Fruit fly (Drosophila melanogaster): Measurements from ENCODE around the gene cv-d.
A peak's percentile ranks its signal among the peaks of the same experiment; 100 is the strongest.

cv-d gene

dm6 chr3R:15834375-15835031 is 18.9 kb downstream of the cv-d start, which contains the start of the genes CG43317 and Arpc3A (continued):
- TF ChIP-seq Mes4 (GFP tag; optimal IDR thresholded peaks at IDR 0.05) (no peak), sug (tag; optimal IDR thresholded peaks at IDR 0.05) (peak; percentile 91), CG18619 (GFP tag; optimal IDR thresholded peaks at IDR 0.05) (no peak), Med (GFP tag) (peak; percentile 15), CG2120 (GFP tag; optimal IDR thresholded peaks at IDR 0.05) (peak; percentile 4), prd (optimal IDR thresholded peaks at IDR 0.05) (no peak), prd (GFP tag; IDR thresholded peaks at IDR 0.05) (0 out of 3 replicates have a peak, but pooled peaks have one; percentile 22), trem (tag; optimal IDR thresholded peaks at IDR 0.05) (peak; percentile 40), CG3995 (GFP tag; optimal IDR thresholded peaks at IDR 0.05) (peak; percentile 48), CG15514 (GFP tag; optimal IDR thresholded peaks at IDR 0.05) (peak; percentile 9), MESR4 (GFP tag; optimal IDR thresholded peaks at IDR 0.05) (peak; percentile 48), CG6791 (GFP tag; IDR thresholded peaks at IDR 0.05; ENCODE audit: partially characterized antibody) (peak; percentile 14; the same call in 1 of the 3 replicates), Dbx (GFP tag; IDR thresholded peaks at IDR 0.05) (no peak)

dm6 chr3R:15833332-15833731 is 20.0 kb downstream of the cv-d start, which contains the start of gene CG43318:
TSS of gene CG43318 (minus strand) at chr3R:15833432.
- TF ChIP-seq CG4328 (GFP tag; optimal IDR thresholded peaks at IDR 0.05) (no peak), ranshi (GFP tag; IDR thresholded peaks at IDR 0.05) (no peak), jing (GFP tag; optimal IDR thresholded peaks at IDR 0.05) (no peak), rib (GFP tag; IDR thresholded peaks at IDR 0.05) (no peak), CG3407 (GFP tag; optimal IDR thresholded peaks at IDR 0.05) (no peak), ind (GFP tag; optimal IDR thresholded peaks at IDR 0.05) (no peak)

- TF ChIP-seq amos (GFP tag; IDR thresholded peaks at IDR 0.05; ENCODE audit: partially characterized antibody) = peak; percentile 43
- peak; percentile 52 for TF ChIP-seq Dref (GFP tag; IDR thresholded peaks at IDR 0.05)
- TF ChIP-seq dati (GFP tag; IDR thresholded peaks at IDR 0.05) = no peak
- TF ChIP-seq org-1 (GFP tag; optimal IDR thresholded peaks at IDR 0.05) = no peak
- TF ChIP-seq CG1603 (tag; optimal IDR thresholded peaks at IDR 0.05) = peak; percentile 36
- peak; percentile 74 for TF ChIP-seq CG13287 (GFP tag; IDR thresholded peaks at IDR 0.05; ENCODE audit: partially characterized antibody)
- TF ChIP-seq Sin3A (optimal IDR thresholded peaks at IDR 0.05) = peak; percentile 17
- TF ChIP-seq inv (GFP tag; IDR thresholded peaks at IDR 0.05; ENCODE audit: partially characterized antibody) = 0 out of 2 replicates have a peak, but pooled peaks have one; percentile 7
- peak; percentile 58; the same call in 1 of the 2 replicates for TF ChIP-seq sna (GFP tag; IDR thresholded peaks at IDR 0.05; ENCODE audit: partially characterized antibody)
- TF ChIP-seq wor (GFP tag; IDR thresholded peaks at IDR 0.05) = no peak
- peak; percentile 26 for TF ChIP-seq CG2116 (GFP tag; optimal IDR thresholded peaks at IDR 0.05)
- no peak for TF ChIP-seq aop (GFP tag; IDR thresholded peaks at IDR 0.05)
- peak; percentile 60 for TF ChIP-seq BEAF-32 (GFP tag; optimal IDR thresholded peaks at IDR 0.05)
- TF ChIP-seq CG2129 (GFP tag; IDR thresholded peaks at IDR 0.05; ENCODE audit: partially characterized antibody) = peak; percentile 17; the same call in 1 of the 2 replicates
- no peak for TF ChIP-seq z (GFP tag; IDR thresholded peaks at IDR 0.05)
- TF ChIP-seq rib (GFP tag; IDR thresholded peaks at IDR 0.05) = no peak
- TF ChIP-seq HLH4C (GFP tag; IDR thresholded peaks at IDR 0.05; ENCODE audit: partially characterized antibody) = peak; percentile 57; the same call in 2 of the 3 replicates
- TF ChIP-seq gsb (GFP tag; IDR thresholded peaks at IDR 0.05) = no peak
- peak; percentile 35; the same call in 2 of the 3 replicates for TF ChIP-seq CG16813 (GFP tag; IDR thresholded peaks at IDR 0.05; ENCODE audit: partially characterized antibody)
- peak; percentile 74 for TF ChIP-seq Dll (GFP tag; IDR thresholded peaks at IDR 0.05; ENCODE audit: partially characterized antibody)
- TF ChIP-seq CG34224 (GFP tag; IDR thresholded peaks at IDR 0.05; ENCODE audit: partially characterized antibody) = peak; percentile 42; the same call in 1 of the 3 replicates
- TF ChIP-seq Sox102F (GFP tag; optimal IDR thresholded peaks at IDR 0.05) = no peak
- TF ChIP-seq MBD-R2 (GFP tag; IDR thresholded peaks at IDR 0.05) = peak; percentile 33
- TF ChIP-seq Scr (GFP tag; IDR thresholded peaks at IDR 0.05; ENCODE audit: partially characterized antibody) = peak; percentile 64
- peak; percentile 41; the same call in 1 of the 3 replicates for TF ChIP-seq CG14860 (GFP tag; IDR thresholded peaks at IDR 0.05; ENCODE audit: partially characterized antibody)
- no peak for TF ChIP-seq Bgb (GFP tag; IDR thresholded peaks at IDR 0.05; ENCODE audit: partially characterized antibody)
- TF ChIP-seq CG8478 (optimal IDR thresholded peaks at IDR 0.05) = no peak
- TF ChIP-seq Hey (tag; optimal IDR thresholded peaks at IDR 0.05) = no peak
- peak; percentile 66 for TF ChIP-seq Med (GFP tag)
Observed at dm6 chr3R:15832525-15832924, 20.9 kb downstream of the cv-d start, which contains the start of gene rec. TSS of gene rec (minus strand) at chr3R:15832632.
